Worm (Caenorhabditis elegans) whole organism, L4 larva: ENCODE results near the gene clec-68.
A peak's percentile ranks its signal among the peaks of the same experiment; 100 is the strongest.

Experiments used
- D1046.2 ChIP-seq: fragments of 200-800 bp; sonication (Bioruptor generic); IDR thresholded peaks from 2 replicates; pipeline ENCODE4 v1.3.6; 2022; ENCODE audit warnings: missing genetic modification characterization, missing compliant biosample characterization
- F49E8.2 ChIP-seq: sonication (generic microtip); optimal IDR thresholded peaks from 2 replicates; lab custom pipeline; 2016; ENCODE audit warnings: missing compliant biosample characterization, mild to moderate bottlenecking, missing genetic modification characterization, borderline replicate concordance
- aly-2 ChIP-seq: sonication (generic microtip); optimal IDR thresholded peaks from 2 replicates; lab custom pipeline; 2018; ENCODE audit warnings: missing biosample characterization, missing genetic modification characterization
- ceh-28 ChIP-seq: fragments of 150-350 bp; optimal IDR thresholded peaks from 2 replicates; lab custom pipeline; 2014; ENCODE audit warnings: missing biosample characterization, missing genetic modification reagents, missing genetic modification characterization
- lin-15B ChIP-seq: fragments of 150-350 bp; sonication (generic microtip); optimal IDR thresholded peaks from 3 replicates; lab custom pipeline; 2014; ENCODE audit warnings: missing biosample characterization, missing genetic modification characterization
- lir-3 ChIP-seq: sonication (generic microtip); optimal IDR thresholded peaks from 2 replicates; lab custom pipeline; 2016; ENCODE audit warnings: mild to moderate bottlenecking, missing genetic modification characterization, missing compliant biosample characterization
- nhr-28 ChIP-seq: fragments of 150-350 bp; optimal IDR thresholded peaks from 2 replicates; lab custom pipeline; 2014; ENCODE audit warnings: missing biosample characterization, missing genetic modification characterization
- nhr-77 ChIP-seq: fragments of 150-350 bp; optimal IDR thresholded peaks from 2 replicates; lab custom pipeline; 2014; ENCODE audit warnings: missing biosample characterization, missing genetic modification characterization
- pqm-1 ChIP-seq: sonication (generic microtip); optimal IDR thresholded peaks from 2 replicates; lab custom pipeline; 2017; ENCODE audit warnings: missing biosample characterization, missing genetic modification characterization
- skn-1 ChIP-seq: fragments of 150-350 bp; optimal IDR thresholded peaks from 2 replicates; lab custom pipeline; 2014; ENCODE audit warnings: missing biosample characterization, missing genetic modification characterization
- unc-130 ChIP-seq: sonication (generic microtip); optimal IDR thresholded peaks from 2 replicates; lab custom pipeline; 2016; ENCODE audit warnings: missing genetic modification reagents, missing genetic modification characterization, missing compliant biosample characterization
- unc-62 ChIP-seq, 3 experiments: fragments of 150-350 bp in 1 of 3; sonication (generic microtip); optimal IDR thresholded peaks in 2 of 3; peaks in 1 of 3; 1 replicate in 1 of 3; 2 replicates in 2 of 3; lab custom pipeline; 2014 to 2017; ENCODE audit warnings: missing biosample characterization in 3 of 3, missing genetic modification characterization in 3 of 3, missing genetic modification reagents in 3 of 3, missing genotype in 1 of 3
- zip-11 ChIP-seq: fragments of 200-800 bp; sonication (Bioruptor generic); IDR thresholded peaks from 2 replicates; pipeline ENCODE4 v1.3.6; 2022; ENCODE audit warnings: missing genetic modification characterization, missing compliant biosample characterization

ce11 chrIV:3941658-3942328 is 15.6 kb downstream of the clec-68 start, which contains the start of gene clec-174:
- TF ChIP-seq ceh-28 (tag; lab: Kevin White, UChicago) (no peak), lir-3 (no peak), aly-2 (tag; lab: Kevin White, UChicago) (no peak), F49E8.2 (tag; lab: Kevin White, UChicago) (no peak), unc-62 (GFP tag; optimal IDR thresholded peaks at IDR 0.05 in 1 of 2; lab: Kevin White, UChicago) (peak in 1 of 2 experiments; percentile 35), unc-62 (tag; optimal IDR thresholded peaks at IDR 0.05; lab: Kevin White, UChicago) (no peak), skn-1 (tag; lab: Kevin White, UChicago) (no peak), lin-15B (no peak), zip-11 (GFP tag; lab: Robert Waterston, UW) (no peak), D1046.2 (no peak), nhr-77 (peak; percentile 54), nhr-28 (tag; lab: Kevin White, UChicago) (peak; percentile 87), unc-130 (GFP tag; lab: Kevin White, UChicago) (no peak), pqm-1 (tag; lab: Kevin White, UChicago) (peak; percentile 6)
